Fruit fly (Drosophila melanogaster) whole organism, embryonic: Measurements from ENCODE around the gene pbl.

Source experiments
- Adf1 ChIP-seq: fragments of 200-800 bp; sonication (Bioruptor generic); IDR thresholded peaks from 2 replicates; pipeline ENCODE4 v1.3.6; 2022; ENCODE audit warnings: missing biosample characterization, missing genetic modification characterization
- Aef1 ChIP-seq: fragments of 200-800 bp; sonication (Bioruptor generic); IDR thresholded peaks from 3 replicates; pipeline ENCODE4 v1.3.6; 2022; ENCODE audit warnings: missing biosample characterization, missing genetic modification characterization
- Atf3 ChIP-seq: fragments of 200-800 bp; sonication (Bioruptor generic); optimal IDR thresholded peaks from 3 replicates; lab custom pipeline; 2016; ENCODE audit warnings: missing biosample characterization, missing genetic modification characterization
- BtbVII ChIP-seq: fragments of 200-800 bp; sonication (Bioruptor generic); optimal IDR thresholded peaks from 3 replicates; lab custom pipeline; 2017; ENCODE audit warnings: missing biosample characterization, mild to moderate bottlenecking, missing genetic modification characterization
- CG1024 ChIP-seq: fragments of 200-800 bp; sonication (Bioruptor generic); IDR thresholded peaks from 2 replicates; pipeline ENCODE4 v1.3.6; 2022; ENCODE audit warnings: missing biosample characterization, missing genetic modification characterization
- CG11398 ChIP-seq: fragments of 200-800 bp; sonication (Bioruptor generic); optimal IDR thresholded peaks from 2 replicates; lab custom pipeline; 2016; ENCODE audit warnings: missing biosample characterization, missing genetic modification characterization
- CG12071 ChIP-seq: fragments of 200-800 bp; sonication (Bioruptor generic); optimal IDR thresholded peaks from 3 replicates; lab custom pipeline; 2018; ENCODE audit warnings: missing biosample characterization, mild to moderate bottlenecking, missing genetic modification characterization
- CG13123 ChIP-seq: fragments of 200-800 bp; sonication (Bioruptor generic); optimal IDR thresholded peaks from 2 replicates; lab custom pipeline; 2016; ENCODE audit warnings: missing biosample characterization, missing genetic modification characterization
- CG13775 ChIP-seq: fragments of 200-800 bp; sonication (Bioruptor generic); optimal IDR thresholded peaks from 3 replicates; lab custom pipeline; 2017; ENCODE audit warnings: missing biosample characterization, mild to moderate bottlenecking, missing genetic modification characterization
- CG17612 ChIP-seq: fragments of 200-800 bp; sonication (Bioruptor generic); IDR thresholded peaks from 2 replicates; pipeline ENCODE4 v1.3.6; 2022; ENCODE audit warnings: missing biosample characterization, missing genetic modification characterization
- CG18599 ChIP-seq: fragments of 200-800 bp; sonication (Bioruptor generic); optimal IDR thresholded peaks from 3 replicates; lab custom pipeline; 2017; ENCODE audit warnings: missing biosample characterization, missing genetic modification characterization, mild to moderate bottlenecking, moderate library complexity, missing genetic modification reagents
- CG3163 ChIP-seq: fragments of 200-800 bp; sonication (Bioruptor generic); optimal IDR thresholded peaks from 3 replicates; lab custom pipeline; 2016; ENCODE audit warnings: missing biosample characterization, missing genetic modification characterization
- CG34422 ChIP-seq: fragments of 200-800 bp; sonication (Bioruptor generic); IDR thresholded peaks from 3 replicates; pipeline ENCODE4 v1.3.6; 2022; ENCODE audit warnings: missing biosample characterization, missing genetic modification characterization
- CG3726 ChIP-seq: fragments of 200-800 bp; sonication (Bioruptor generic); IDR thresholded peaks from 3 replicates; pipeline ENCODE4, ENCODE4 v1.3.6; 2022; ENCODE audit warnings: missing biosample characterization, missing genetic modification characterization
- CG7271 ChIP-seq: fragments of 200-800 bp; sonication (Bioruptor generic); optimal IDR thresholded peaks from 2 replicates; lab custom pipeline; 2018; ENCODE audit warnings: missing biosample characterization, mild to moderate bottlenecking, missing genetic modification characterization, moderate library complexity
- CG7963 ChIP-seq: fragments of 200-800 bp; sonication (Bioruptor generic); IDR thresholded peaks from 3 replicates; pipeline ENCODE4 v1.3.6; 2022; ENCODE audit warnings: missing biosample characterization, missing genetic modification characterization; ENCODE audit not compliant: partially characterized antibody
- CG8089 ChIP-seq: fragments of 200-800 bp; sonication (Bioruptor generic); optimal IDR thresholded peaks from 3 replicates; lab custom pipeline; 2016; ENCODE audit warnings: missing biosample characterization, missing genetic modification characterization
- CG8290 ChIP-seq, 3 experiments: fragments of 200-800 bp; sonication (Bioruptor generic); optimal IDR thresholded peaks; 2 replicates each; lab custom pipeline; 2016 to 2019; ENCODE audit warnings: missing biosample characterization in 3 of 3, missing genetic modification characterization in 3 of 3, mild to moderate bottlenecking in 2 of 3, moderate library complexity in 1 of 3
- CG9876 ChIP-seq: fragments of 200-800 bp; sonication (Bioruptor generic); optimal IDR thresholded peaks from 2 replicates; lab custom pipeline; 2016; ENCODE audit warnings: missing biosample characterization, missing genetic modification characterization
- CHES-1-like ChIP-seq: fragments of 200-800 bp; sonication (Bioruptor generic); optimal IDR thresholded peaks from 2 replicates; lab custom pipeline; 2016; ENCODE audit warnings: missing biosample characterization, missing genetic modification characterization
- Chrac-16 ChIP-seq: fragments of 200-800 bp; sonication (Bioruptor generic); optimal IDR thresholded peaks from 3 replicates; lab custom pipeline; 2016; ENCODE audit warnings: missing biosample characterization, missing genetic modification characterization
- Dek ChIP-seq: fragments of 200-800 bp; sonication (Bioruptor generic); optimal IDR thresholded peaks from 3 replicates; lab custom pipeline; 2019; ENCODE audit warnings: missing biosample characterization, mild to moderate bottlenecking, missing genetic modification characterization, moderate library complexity
- Dref ChIP-seq: fragments of 200-800 bp; sonication (Bioruptor generic); IDR thresholded peaks from 2 replicates; pipeline ENCODE4 v1.3.6; 2022; ENCODE audit warnings: missing biosample characterization, missing genetic modification characterization
- Mad ChIP-seq: fragments of 200-800 bp; sonication (Bioruptor generic); optimal IDR thresholded peaks from 2 replicates; lab custom pipeline; 2016; ENCODE audit warnings: missing biosample characterization, missing genetic modification characterization
- Meics ChIP-seq: fragments of 200-800 bp; sonication (Bioruptor generic); optimal IDR thresholded peaks from 2 replicates; lab custom pipeline; 2017; ENCODE audit warnings: missing biosample characterization, mild to moderate bottlenecking, missing genetic modification characterization
- Nf-YB ChIP-seq: fragments of 200-800 bp; sonication (Bioruptor generic); optimal IDR thresholded peaks from 3 replicates; lab custom pipeline; 2019; ENCODE audit warnings: missing biosample characterization, mild to moderate bottlenecking, missing genetic modification characterization, moderate library complexity
- NfI ChIP-seq: fragments of 200-800 bp; sonication (Bioruptor generic); optimal IDR thresholded peaks from 3 replicates; lab custom pipeline; 2018; ENCODE audit warnings: missing biosample characterization, mild to moderate bottlenecking, missing genetic modification characterization, moderate library complexity
- Pdp1 ChIP-seq, 2 experiments: fragments of 200-800 bp; sonication (Bioruptor generic); optimal IDR thresholded peaks; 3 replicates each; lab custom pipeline; 2016; ENCODE audit warnings: missing biosample characterization in 2 of 2, missing genetic modification characterization in 2 of 2, mild to moderate bottlenecking in 1 of 2, moderate library complexity in 1 of 2
- Usf ChIP-seq: fragments of 200-800 bp; sonication (Bioruptor generic); optimal IDR thresholded peaks from 2 replicates; lab custom pipeline; 2017; ENCODE audit warnings: missing genotype, missing biosample characterization, missing genetic modification characterization
- bsh ChIP-seq, 2 experiments: fragments of 200-800 bp; sonication (Bioruptor generic); optimal IDR thresholded peaks; 2 replicates each; lab custom pipeline; 2017 to 2018; ENCODE audit warnings: mild to moderate bottlenecking in 2 of 2, missing biosample characterization in 2 of 2, missing genetic modification characterization in 2 of 2, moderate library complexity in 1 of 2
- cg ChIP-seq: fragments of 200-800 bp; sonication (Bioruptor generic); optimal IDR thresholded peaks from 3 replicates; lab custom pipeline; 2019; ENCODE audit warnings: missing biosample characterization, mild to moderate bottlenecking, missing genetic modification characterization, moderate library complexity
- dm ChIP-seq: fragments of 200-800 bp; sonication (Bioruptor generic); optimal IDR thresholded peaks from 3 replicates; lab custom pipeline; 2016; ENCODE audit warnings: missing biosample characterization, missing genetic modification characterization
- fd3F ChIP-seq: fragments of 200-800 bp; sonication (Bioruptor generic); optimal IDR thresholded peaks from 2 replicates; lab custom pipeline; 2018; ENCODE audit warnings: missing biosample characterization, mild to moderate bottlenecking, missing genetic modification characterization, moderate library complexity
- fru ChIP-seq: fragments of >200 bp; optimal IDR thresholded peaks from 2 replicates; lab custom pipeline; 2017
- fu2 ChIP-seq: fragments of 200-800 bp; sonication (Bioruptor generic); optimal IDR thresholded peaks from 2 replicates; lab custom pipeline; 2016; ENCODE audit warnings: missing biosample characterization, missing genetic modification characterization
- gcm2 ChIP-seq: fragments of 200-800 bp; sonication (Bioruptor generic); optimal IDR thresholded peaks from 2 replicates; lab custom pipeline; 2016; ENCODE audit warnings: missing biosample characterization, missing genetic modification characterization
- hbn ChIP-seq: fragments of 200-800 bp; sonication (Bioruptor generic); IDR thresholded peaks from 2 replicates; pipeline ENCODE4 v1.3.6; 2022; ENCODE audit warnings: missing biosample characterization, missing genetic modification characterization; ENCODE audit not compliant: partially characterized antibody
- klu ChIP-seq: fragments of 200-800 bp; sonication (Bioruptor generic); IDR thresholded peaks from 2 replicates; pipeline ENCODE4 v1.3.6; 2022; ENCODE audit warnings: missing biosample characterization, missing genetic modification characterization
- lab ChIP-seq: fragments of 200-800 bp; sonication (Bioruptor generic); optimal IDR thresholded peaks from 3 replicates; lab custom pipeline; 2017; ENCODE audit warnings: missing biosample characterization, missing genetic modification characterization, mild to moderate bottlenecking, moderate library complexity, missing genetic modification reagents
- lmd ChIP-seq: fragments of 200-800 bp; sonication (Bioruptor generic); IDR thresholded peaks from 2 replicates; pipeline ENCODE4 v1.3.6; 2022; ENCODE audit warnings: missing biosample characterization, missing genetic modification characterization
- nmo ChIP-seq: fragments of 200-800 bp; sonication (Bioruptor generic); optimal IDR thresholded peaks from 2 replicates; lab custom pipeline; 2018; ENCODE audit warnings: missing biosample characterization, mild to moderate bottlenecking, missing genetic modification characterization, moderate library complexity
- seq ChIP-seq: fragments of 200-800 bp; sonication (Bioruptor generic); IDR thresholded peaks from 2 replicates; pipeline ENCODE4 v1.3.6; 2022; ENCODE audit warnings: missing biosample characterization, missing genetic modification characterization
- so ChIP-seq: fragments of 200-800 bp; sonication (Bioruptor generic); IDR thresholded peaks from 3 replicates; pipeline ENCODE4 v1.3.6; 2022; ENCODE audit warnings: missing biosample characterization, missing genetic modification characterization
- sqz ChIP-seq: fragments of 200-800 bp; sonication (Bioruptor generic); optimal IDR thresholded peaks from 3 replicates; lab custom pipeline; 2018; ENCODE audit warnings: missing biosample characterization, mild to moderate bottlenecking, missing genetic modification characterization
- stc ChIP-seq: fragments of 200-800 bp; sonication (Bioruptor generic); IDR thresholded peaks from 2 replicates; pipeline ENCODE4 v1.3.6; 2022; ENCODE audit warnings: missing biosample characterization, missing genetic modification characterization
- unpg ChIP-seq: fragments of 200-800 bp; sonication (Bioruptor generic); optimal IDR thresholded peaks from 3 replicates; lab custom pipeline; 2018; ENCODE audit warnings: missing biosample characterization, mild to moderate bottlenecking, missing genetic modification characterization, moderate library complexity
- zen ChIP-seq: fragments of 200-800 bp; sonication (Bioruptor generic); optimal IDR thresholded peaks from 3 replicates; lab custom pipeline; 2018; ENCODE audit warnings: missing biosample characterization, mild to moderate bottlenecking, missing genetic modification characterization, moderate library complexity
- zfh1 ChIP-seq: fragments of 200-800 bp; sonication (Bioruptor generic); IDR thresholded peaks from 3 replicates; pipeline ENCODE4 v1.3.6; 2022; ENCODE audit warnings: missing biosample characterization, missing genetic modification characterization

The pbl gene

DNA sequence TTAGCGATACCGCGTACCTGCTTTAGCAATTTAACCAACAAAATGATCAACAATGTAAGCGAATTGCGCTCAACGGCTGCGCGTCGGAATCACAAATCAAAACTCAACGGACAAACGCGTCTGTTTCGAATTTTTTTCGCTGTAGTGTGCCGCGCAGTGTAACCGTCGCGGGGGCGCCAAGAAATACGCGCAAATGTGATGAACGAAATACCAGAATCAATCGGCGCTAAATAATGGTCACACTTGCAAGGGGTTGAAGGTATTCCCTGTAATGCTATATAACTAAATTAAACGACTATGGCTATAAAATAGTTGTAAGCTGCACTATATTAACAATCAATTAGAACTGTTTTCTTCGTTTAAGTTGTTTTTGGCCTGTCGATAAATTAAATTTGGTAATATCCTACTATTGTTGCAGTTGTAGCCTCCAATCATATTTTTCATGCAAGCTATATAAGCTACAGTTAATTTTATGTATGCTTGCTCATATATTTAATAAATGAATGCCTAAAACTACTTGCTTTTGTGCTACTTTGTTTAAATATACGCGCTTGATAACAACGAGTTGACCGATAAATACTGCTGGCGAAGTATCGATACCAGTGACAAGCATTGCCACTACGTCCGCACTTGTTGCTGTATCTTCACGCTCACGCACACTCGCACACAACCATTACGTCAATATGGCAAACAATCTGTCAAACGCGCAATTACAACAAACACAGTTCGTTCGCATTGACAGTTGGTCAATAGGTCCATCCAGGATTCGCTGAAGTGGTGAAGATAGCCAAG is at the start of gene pbl, which contains the start of gene CG8281 (continued):
- TF ChIP-seq CG9876 (GFP tag; lab: Kevin White, UChicago) (no peak), Meics (peak; percentile 26), zen (tag; lab: Kevin White, UChicago) (peak; percentile 5), CHES-1-like (GFP tag; lab: Kevin White, UChicago) (peak; percentile 47), NfI (GFP tag; lab: Kevin White, UChicago) (no peak), Atf3 (GFP tag; lab: Kevin White, UChicago) (peak; percentile 17), CG12071 (no peak), CG34422 (0 out of 3 replicates have a peak, but pooled peaks have one; percentile 36), stc (GFP tag; lab: Robert Waterston, UW) (peak; percentile 50; the same call in 1 of the 2 replicates), hbn (GFP tag; lab: Robert Waterston, UW) (peak; percentile 52), fu2 (peak; percentile 15), bsh (GFP tag; optimal IDR thresholded peaks at IDR 0.05; lab: Kevin White, UChicago) (peak in 1 of 2 experiments; percentile 31), fd3F (GFP tag; lab: Kevin White, UChicago) (peak; percentile 47), BtbVII (GFP tag; lab: Kevin White, UChicago) (peak; percentile 60), CG8089 (GFP tag; lab: Kevin White, UChicago) (peak; percentile 17), Pdp1 (GFP tag; optimal IDR thresholded peaks at IDR 0.05; lab: Kevin White, UChicago) (peak; percentile 9 to 88), CG8290 (GFP tag; optimal IDR thresholded peaks at IDR 0.05; lab: Kevin White, UChicago) (no peak), CG8290 (tag; optimal IDR thresholded peaks at IDR 0.05; lab: Kevin White, UChicago) (peak in 1 of 2 experiments; percentile 29), CG13775 (GFP tag; lab: Kevin White, UChicago) (peak; percentile 71), so (0 out of 3 replicates have a peak, but pooled peaks have one; percentile 4), CG13123 (GFP tag; lab: Kevin White, UChicago) (peak; percentile 35), CG7963 (GFP tag; lab: Robert Waterston, UW) (peak; percentile 67; the same call in 2 of the 3 replicates), dm (GFP tag; lab: Kevin White, UChicago) (peak; percentile 41), Usf (peak; percentile 25), seq (GFP tag; lab: Robert Waterston, UW) (0 out of 2 replicates have a peak, but pooled peaks have one; percentile 6), CG3163 (GFP tag; lab: Kevin White, UChicago) (peak; percentile 30), lmd (GFP tag; lab: Robert Waterston, UW) (peak; percentile 22; the same call in 1 of the 2 replicates), klu (GFP tag; lab: Robert Waterston, UW) (no peak), Adf1 (GFP tag; lab: Robert Waterston, UW) (peak; percentile 24; the same call in 1 of the 2 replicates), gcm2 (GFP tag; lab: Kevin White, UChicago) (no peak), CG7271 (tag; lab: Kevin White, UChicago) (no peak), unpg (peak; percentile 43), cg (peak; percentile 90), CG17612 (no peak), Aef1 (GFP tag; lab: Robert Waterston, UW) (0 out of 3 replicates have a peak, but pooled peaks have one; percentile 24), Nf-YB (GFP tag; lab: Kevin White, UChicago) (peak; percentile 13), zfh1 (GFP tag; lab: Robert Waterston, UW) (peak; percentile 68), Dref (GFP tag; lab: Robert Waterston, UW) (peak; percentile 89), Mad (GFP tag; lab: Kevin White, UChicago) (no peak), Chrac-16 (peak; percentile 29), sqz (GFP tag; lab: Kevin White, UChicago) (peak; percentile 77), CG11398 (GFP tag; lab: Kevin White, UChicago) (no peak), fru (lab: Kevin White, UChicago) (peak; percentile 58), lab (peak; percentile 58), CG18599 (GFP tag; lab: Kevin White, UChicago) (peak; percentile 48), CG1024 (GFP tag; lab: Robert Waterston, UW) (0 out of 2 replicates have a peak, but pooled peaks have one; percentile 36), CG3726 (GFP tag; lab: Robert Waterston, UW) (no peak), nmo (GFP tag; lab: Kevin White, UChicago) (peak; percentile 75), Dek (peak; percentile 27)
